Fruit fly (Drosophila melanogaster): ENCODE measurements around the gene gskt.

DNA sequence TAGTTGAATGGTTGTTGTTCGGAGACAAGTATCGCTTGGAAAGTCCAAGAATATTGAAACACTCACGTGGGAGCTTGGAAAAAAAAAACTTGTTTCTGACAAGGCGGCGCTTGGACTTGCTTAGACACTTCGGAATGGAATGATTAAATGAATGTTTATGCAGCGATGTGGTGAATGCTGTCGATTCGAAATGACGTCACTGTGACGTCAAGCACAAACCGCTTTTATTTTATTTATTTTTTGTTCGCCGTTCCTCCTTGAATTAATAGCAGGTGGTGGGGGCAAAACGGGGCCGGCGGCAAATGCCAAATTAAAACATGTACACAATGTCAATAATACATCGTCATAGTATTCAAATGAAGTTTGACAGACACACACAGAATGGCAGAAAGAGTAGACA lies 47.3 kb downstream of the gskt start:
- no peak for TF ChIP-seq h (optimal IDR thresholded peaks at IDR 0.05)
- no peak for TF ChIP-seq psq (optimal IDR thresholded peaks at IDR 0.05)
- no peak for TF ChIP-seq Myc (optimal IDR thresholded peaks at IDR 0.05)
- no peak for TF ChIP-seq insv (optimal IDR thresholded peaks at IDR 0.05)
- no peak for TF ChIP-seq ttk (optimal IDR thresholded peaks at IDR 0.05)

Data from Kc167 (cell line).